Worm (Caenorhabditis elegans) whole organism, late embryonic: Measurements from ENCODE around the gene Y66A7A.9.

Experiments
- ceh-24 ChIP-seq: sonication (generic microtip); optimal IDR thresholded peaks from 2 replicates; lab custom pipeline; 2016; ENCODE audit warnings: mild to moderate bottlenecking, missing genetic modification characterization, missing compliant biosample characterization
- ceh-31 ChIP-seq: sonication (generic microtip); optimal IDR thresholded peaks from 2 replicates; lab custom pipeline; 2016; ENCODE audit warnings: missing genetic modification characterization, missing compliant biosample characterization
- ceh-48 ChIP-seq: sonication (generic microtip); optimal IDR thresholded peaks from 2 replicates; lab custom pipeline; 2016; ENCODE audit warnings: missing genetic modification characterization, inconsistent platforms, missing compliant biosample characterization
- che-1 ChIP-seq: sonication (generic microtip); optimal IDR thresholded peaks from 2 replicates; lab custom pipeline; 2016; ENCODE audit warnings: mild to moderate bottlenecking, missing genetic modification characterization, missing compliant biosample characterization
- elt-2 ChIP-seq: sonication (generic microtip); optimal IDR thresholded peaks from 2 replicates; lab custom pipeline; 2016; ENCODE audit warnings: missing genetic modification reagents, missing genetic modification characterization, missing compliant biosample characterization
- hlh-15 ChIP-seq: sonication (generic microtip); optimal IDR thresholded peaks from 2 replicates; lab custom pipeline; 2016; ENCODE audit warnings: missing genetic modification characterization, missing compliant biosample characterization
- hlh-6 ChIP-seq: sonication (generic microtip); optimal IDR thresholded peaks from 2 replicates; lab custom pipeline; 2016; ENCODE audit warnings: missing genotype, missing genetic modification characterization, missing compliant biosample characterization
- hlh-8 ChIP-seq: sonication (generic microtip); optimal IDR thresholded peaks from 2 replicates; lab custom pipeline; 2016; ENCODE audit warnings: missing genotype, missing genetic modification characterization, missing compliant biosample characterization
- lim-6 ChIP-seq: sonication (generic microtip); optimal IDR thresholded peaks from 2 replicates; lab custom pipeline; 2016; ENCODE audit warnings: missing genetic modification characterization, missing compliant biosample characterization
- nhr-232 ChIP-seq: sonication (generic microtip); optimal IDR thresholded peaks from 2 replicates; lab custom pipeline; 2016; ENCODE audit warnings: missing genetic modification characterization, missing compliant biosample characterization
- pag-3 ChIP-seq: sonication (generic microtip); optimal IDR thresholded peaks from 2 replicates; lab custom pipeline; 2016; ENCODE audit warnings: missing compliant biosample characterization, missing genetic modification characterization, borderline replicate concordance
- ref-2 ChIP-seq: sonication (generic microtip); optimal IDR thresholded peaks from 2 replicates; lab custom pipeline; 2016; ENCODE audit warnings: missing genetic modification characterization, missing compliant biosample characterization
- unc-55 ChIP-seq: sonication (generic microtip); optimal IDR thresholded peaks from 2 replicates; lab custom pipeline; 2017; ENCODE audit warnings: missing biosample characterization, missing genetic modification reagents, missing genetic modification characterization

DNA sequence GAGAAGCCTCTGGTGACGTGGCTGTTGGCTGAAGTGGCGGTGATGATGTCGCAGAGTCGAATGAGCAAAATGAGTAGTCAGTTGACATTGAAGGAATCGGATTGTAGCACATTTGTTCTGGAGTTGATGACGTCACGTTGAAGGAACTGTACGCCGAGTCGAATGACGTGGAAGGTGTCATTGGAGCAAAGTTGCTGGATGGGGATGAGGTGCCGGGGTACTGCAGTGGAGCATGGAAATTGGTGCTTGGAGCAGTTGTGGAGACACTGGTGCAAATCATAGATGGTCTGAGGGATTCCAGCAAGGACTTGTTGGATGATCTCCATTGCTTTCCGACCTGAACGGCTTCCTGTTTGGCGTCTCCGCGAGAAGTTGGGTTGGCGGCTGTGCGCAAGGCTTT is 21.2 kb upstream of the Y66A7A.9 start:
- no peak for TF ChIP-seq lim-6 (tag; lab: Kevin White, UChicago)
- TF ChIP-seq ceh-24 (tag; lab: Kevin White, UChicago) = no peak
- no peak for TF ChIP-seq hlh-6
- no peak for TF ChIP-seq elt-2
- no peak for TF ChIP-seq unc-55
- no peak for TF ChIP-seq ref-2
- TF ChIP-seq hlh-15 (tag; lab: Kevin White, UChicago) = no peak
- no peak for TF ChIP-seq pag-3
- TF ChIP-seq ceh-31 (tag; lab: Kevin White, UChicago) = no peak
- TF ChIP-seq hlh-8 = no peak
- TF ChIP-seq nhr-232 (tag; lab: Kevin White, UChicago) = no peak
- TF ChIP-seq ceh-48 (tag; lab: Kevin White, UChicago) = no peak
- TF ChIP-seq che-1 = no peak
